Fruit fly (Drosophila melanogaster) whole organism, embryonic: Measurements from ENCODE around the gene Noc2.

Source experiments
- ATbp ChIP-seq: fragments of 200-800 bp; sonication (Bioruptor generic); optimal IDR thresholded peaks from 2 replicates; lab custom pipeline; 2017; ENCODE audit warnings: missing biosample characterization, mild to moderate bottlenecking, missing genetic modification characterization, missing genetic modification reagents
- Antp ChIP-seq: fragments of 200-800 bp; sonication (Bioruptor generic); optimal IDR thresholded peaks from 3 replicates; lab custom pipeline; 2016; ENCODE audit warnings: missing biosample characterization, missing genetic modification characterization
- Asciz ChIP-seq: fragments of 200-800 bp; sonication (Bioruptor generic); optimal IDR thresholded peaks from 2 replicates; lab custom pipeline; 2017; ENCODE audit warnings: missing biosample characterization, mild to moderate bottlenecking, missing genetic modification characterization, missing genetic modification reagents
- Bgb ChIP-seq: fragments of 200-800 bp; sonication (Bioruptor generic); IDR thresholded peaks from 2 replicates; pipeline ENCODE4 v1.3.6; 2022; ENCODE audit warnings: missing biosample characterization, missing genetic modification characterization; ENCODE audit not compliant: partially characterized antibody
- CG1024 ChIP-seq: fragments of 200-800 bp; sonication (Bioruptor generic); IDR thresholded peaks from 2 replicates; pipeline ENCODE4 v1.3.6; 2022; ENCODE audit warnings: missing biosample characterization, missing genetic modification characterization
- CG10274 ChIP-seq: fragments of 200-800 bp; sonication (Bioruptor generic); optimal IDR thresholded peaks from 3 replicates; lab custom pipeline; 2017; ENCODE audit warnings: missing biosample characterization, mild to moderate bottlenecking, missing genetic modification characterization
- CG10431 ChIP-seq: fragments of 200-800 bp; sonication (Bioruptor generic); optimal IDR thresholded peaks from 3 replicates; lab custom pipeline; 2018; ENCODE audit warnings: missing biosample characterization, mild to moderate bottlenecking, missing genetic modification characterization
- CG11085 ChIP-seq: fragments of 200-800 bp; sonication (Bioruptor generic); IDR thresholded peaks from 2 replicates; pipeline ENCODE4 v1.3.6; 2022; ENCODE audit warnings: missing biosample characterization, missing genetic modification characterization
- CG11093 ChIP-seq: fragments of 200-800 bp; sonication (Bioruptor generic); IDR thresholded peaks from 3 replicates; pipeline ENCODE4 v1.3.6; 2022; ENCODE audit warnings: missing biosample characterization, missing genetic modification characterization
- CG11695 ChIP-seq: fragments of 200-800 bp; sonication (Bioruptor generic); IDR thresholded peaks from 3 replicates; pipeline ENCODE4 v1.3.6; 2022; ENCODE audit warnings: missing biosample characterization, missing genetic modification characterization
- CG13424 ChIP-seq: fragments of 200-800 bp; sonication (Bioruptor generic); optimal IDR thresholded peaks from 2 replicates; lab custom pipeline; 2019; ENCODE audit warnings: missing biosample characterization, mild to moderate bottlenecking, missing genetic modification characterization, moderate library complexity
- CG14441 ChIP-seq: fragments of 200-800 bp; sonication (Bioruptor generic); IDR thresholded peaks from 2 replicates; pipeline ENCODE4 v1.3.6; 2022; ENCODE audit warnings: missing biosample characterization, missing genetic modification characterization
- CG15073 ChIP-seq: fragments of 200-800 bp; sonication (Bioruptor generic); optimal IDR thresholded peaks from 2 replicates; lab custom pipeline; 2016; ENCODE audit warnings: missing biosample characterization, missing genetic modification characterization
- CG15479 ChIP-seq: fragments of 200-800 bp; sonication (Bioruptor generic); optimal IDR thresholded peaks from 3 replicates; lab custom pipeline; 2019; ENCODE audit warnings: missing biosample characterization, mild to moderate bottlenecking, missing genetic modification characterization, moderate library complexity
- CG17568 ChIP-seq: fragments of 200-800 bp; sonication (Bioruptor generic); optimal IDR thresholded peaks from 2 replicates; lab custom pipeline; 2018; ENCODE audit warnings: missing biosample characterization, mild to moderate bottlenecking, missing genetic modification characterization, moderate library complexity
- CG18599 ChIP-seq: fragments of 200-800 bp; sonication (Bioruptor generic); optimal IDR thresholded peaks from 3 replicates; lab custom pipeline; 2017; ENCODE audit warnings: missing biosample characterization, missing genetic modification characterization, mild to moderate bottlenecking, moderate library complexity, missing genetic modification reagents
- CG18619 ChIP-seq: fragments of 200-800 bp; sonication (Bioruptor generic); optimal IDR thresholded peaks from 3 replicates; lab custom pipeline; 2017; ENCODE audit warnings: missing biosample characterization, mild to moderate bottlenecking, missing genetic modification characterization
- CG2129 ChIP-seq: fragments of 200-800 bp; sonication (Bioruptor generic); IDR thresholded peaks from 2 replicates; pipeline ENCODE4 v1.3.6; 2022; ENCODE audit warnings: missing biosample characterization, missing genetic modification characterization; ENCODE audit not compliant: partially characterized antibody
- CG31365 ChIP-seq: fragments of 200-800 bp; sonication (Bioruptor generic); optimal IDR thresholded peaks from 2 replicates; lab custom pipeline; 2018; ENCODE audit warnings: missing biosample characterization, mild to moderate bottlenecking, missing genetic modification characterization
- CG4360 ChIP-seq: fragments of 200-800 bp; sonication (Bioruptor generic); IDR thresholded peaks from 2 replicates; pipeline ENCODE4 v1.3.6; 2022; ENCODE audit warnings: missing biosample characterization, missing genetic modification characterization
- CG4707 ChIP-seq: fragments of 200-800 bp; sonication (Bioruptor generic); optimal IDR thresholded peaks from 2 replicates; lab custom pipeline; 2018; ENCODE audit warnings: missing biosample characterization, mild to moderate bottlenecking, missing genetic modification characterization, moderate library complexity
- CG6175 ChIP-seq: fragments of 200-800 bp; sonication (Bioruptor generic); IDR thresholded peaks from 3 replicates; pipeline ENCODE4 v1.3.6; 2022; ENCODE audit warnings: missing biosample characterization, missing genetic modification characterization
- CG6813 ChIP-seq: fragments of 200-800 bp; sonication (Bioruptor generic); optimal IDR thresholded peaks from 2 replicates; lab custom pipeline; 2017; ENCODE audit warnings: missing biosample characterization, missing genetic modification characterization, mild to moderate bottlenecking, moderate library complexity, missing genetic modification reagents
- CG7357 ChIP-seq: fragments of 200-800 bp; sonication (Bioruptor generic); IDR thresholded peaks from 3 replicates; pipeline ENCODE4 v1.3.6; 2022; ENCODE audit warnings: missing biosample characterization, missing genetic modification characterization
- CG8765 ChIP-seq: fragments of 200-800 bp; sonication (Bioruptor generic); IDR thresholded peaks from 2 replicates; pipeline ENCODE4 v1.3.6; 2022; ENCODE audit warnings: missing biosample characterization, missing genetic modification characterization
- CG8944 ChIP-seq: fragments of 200-800 bp; sonication (Bioruptor generic); optimal IDR thresholded peaks from 3 replicates; lab custom pipeline; 2016; ENCODE audit warnings: missing biosample characterization, missing genetic modification characterization
- CG9215 ChIP-seq: fragments of 200-800 bp; sonication (Bioruptor generic); IDR thresholded peaks from 2 replicates; pipeline ENCODE4 v1.3.6; 2022; ENCODE audit warnings: missing biosample characterization, missing genetic modification characterization
- D19B ChIP-seq: fragments of 200-800 bp; sonication (Bioruptor generic); optimal IDR thresholded peaks from 2 replicates; lab custom pipeline; 2017; ENCODE audit warnings: missing biosample characterization, mild to moderate bottlenecking, missing genetic modification characterization
- Dad ChIP-seq: fragments of 200-800 bp; sonication (Bioruptor generic); optimal IDR thresholded peaks from 3 replicates; lab custom pipeline; 2016; ENCODE audit warnings: missing biosample characterization, missing genetic modification characterization
- Dek ChIP-seq: fragments of 200-800 bp; sonication (Bioruptor generic); optimal IDR thresholded peaks from 3 replicates; lab custom pipeline; 2019; ENCODE audit warnings: missing biosample characterization, mild to moderate bottlenecking, missing genetic modification characterization, moderate library complexity
- Hr39 ChIP-seq: fragments of >200 bp; optimal IDR thresholded peaks from 2 replicates; lab custom pipeline; 2017
- Opbp ChIP-seq: fragments of 200-800 bp; sonication (Bioruptor generic); IDR thresholded peaks from 3 replicates; pipeline ENCODE4 v1.3.6; 2022; ENCODE audit warnings: missing biosample characterization, missing genetic modification characterization; ENCODE audit not compliant: partially characterized antibody
- PHDP ChIP-seq: fragments of 200-800 bp; sonication (Bioruptor generic); optimal IDR thresholded peaks from 3 replicates; lab custom pipeline; 2018; ENCODE audit warnings: missing biosample characterization, mild to moderate bottlenecking, missing genetic modification characterization, moderate library complexity
- Sin3A ChIP-seq: fragments of >200 bp; optimal IDR thresholded peaks from 2 replicates; lab custom pipeline; 2018
- ac ChIP-seq: fragments of 200-800 bp; sonication (Bioruptor generic); optimal IDR thresholded peaks from 3 replicates; lab custom pipeline; 2017; ENCODE audit warnings: missing biosample characterization, mild to moderate bottlenecking, missing genetic modification characterization
- ap ChIP-seq: fragments of 200-800 bp; sonication (Bioruptor generic); IDR thresholded peaks from 2 replicates; pipeline ENCODE4 v1.3.6; 2022; ENCODE audit warnings: missing biosample characterization, missing genetic modification characterization
- bcd ChIP-seq: fragments of 200-800 bp; sonication (Bioruptor generic); optimal IDR thresholded peaks from 2 replicates; lab custom pipeline; 2017; ENCODE audit warnings: missing biosample characterization, mild to moderate bottlenecking, missing genetic modification characterization
- crc ChIP-seq: fragments of 200-800 bp; sonication (Bioruptor generic); optimal IDR thresholded peaks from 2 replicates; lab custom pipeline; 2016; ENCODE audit warnings: missing biosample characterization, missing genetic modification characterization
- dmrt11E ChIP-seq: fragments of 200-800 bp; sonication (Bioruptor generic); optimal IDR thresholded peaks from 3 replicates; lab custom pipeline; 2018; ENCODE audit warnings: missing biosample characterization, mild to moderate bottlenecking, missing genetic modification characterization, moderate library complexity
- insv ChIP-seq, 2 experiments: fragments of 200-800 bp; sonication (Bioruptor generic); optimal IDR thresholded peaks; 3 replicates each; lab custom pipeline; 2016 to 2018; ENCODE audit warnings: missing biosample characterization in 2 of 2, missing genetic modification characterization in 2 of 2
- nerfin-1 ChIP-seq: fragments of 200-800 bp; sonication (Bioruptor generic); optimal IDR thresholded peaks from 3 replicates; lab custom pipeline; 2019; ENCODE audit warnings: missing biosample characterization, mild to moderate bottlenecking, missing genetic modification characterization, moderate library complexity
- phol ChIP-seq: fragments of 200-800 bp; sonication (Bioruptor generic); optimal IDR thresholded peaks from 3 replicates; lab custom pipeline; 2018; ENCODE audit warnings: missing biosample characterization, mild to moderate bottlenecking, missing genetic modification characterization, moderate library complexity
- run ChIP-seq: fragments of 200-800 bp; sonication (Bioruptor generic); optimal IDR thresholded peaks from 3 replicates; lab custom pipeline; 2018; ENCODE audit warnings: missing biosample characterization, mild to moderate bottlenecking, missing genetic modification characterization
- tin ChIP-seq: fragments of 200-800 bp; sonication (Bioruptor generic); optimal IDR thresholded peaks from 3 replicates; lab custom pipeline; 2016; ENCODE audit warnings: missing biosample characterization, missing genetic modification characterization
- toy ChIP-seq: fragments of 200-800 bp; sonication (Bioruptor generic); IDR thresholded peaks from 2 replicates; pipeline ENCODE4 v1.3.6; 2022; ENCODE audit warnings: missing biosample characterization, missing genetic modification characterization
- trem ChIP-seq: fragments of 200-800 bp; optimal IDR thresholded peaks from 3 replicates; lab custom pipeline; 2019; ENCODE audit warnings: missing biosample characterization, mild to moderate bottlenecking, missing genetic modification characterization, moderate library complexity
- tx ChIP-seq: fragments of 200-800 bp; sonication (Bioruptor generic); optimal IDR thresholded peaks from 2 replicates; lab custom pipeline; 2016; ENCODE audit warnings: missing biosample characterization, missing genetic modification characterization
- z ChIP-seq: fragments of 200-800 bp; sonication (Bioruptor generic); IDR thresholded peaks from 3 replicates; pipeline ENCODE4 v1.3.6; 2022; ENCODE audit warnings: missing biosample characterization, missing genetic modification characterization
- zfh2 ChIP-seq: fragments of 200-800 bp; sonication (Bioruptor generic); optimal IDR thresholded peaks from 2 replicates; lab custom pipeline; 2016; ENCODE audit warnings: missing biosample characterization, missing genetic modification characterization

The Noc2 gene

dm6 chr2L:21198633-21199264 is 35.3 kb downstream of the Noc2 start, which contains the start of gene Ret (continued):
- TF ChIP-seq CG7357 (GFP tag; lab: Robert Waterston, UW) (no peak), CG1024 (no peak), CG14441 (GFP tag; lab: Robert Waterston, UW) (no peak), ATbp (GFP tag; lab: Kevin White, UChicago) (peak; percentile 50), Dek (tag; lab: Kevin White, UChicago) (no peak), CG2129 (no peak), CG4707 (GFP tag; lab: Kevin White, UChicago) (no peak), CG15479 (peak; percentile 9), phol (tag; lab: Kevin White, UChicago) (no peak), Bgb (no peak), D19B (GFP tag; lab: Kevin White, UChicago) (no peak), tin (GFP tag; lab: Kevin White, UChicago) (no peak), z (GFP tag; lab: Robert Waterston, UW) (no peak), Dad (GFP tag; lab: Kevin White, UChicago) (no peak), CG18619 (no peak), PHDP (tag; lab: Kevin White, UChicago) (no peak), nerfin-1 (tag; lab: Kevin White, UChicago) (peak; percentile 9), CG8765 (GFP tag; lab: Robert Waterston, UW) (no peak), ap (GFP tag; lab: Robert Waterston, UW) (no peak), CG15073 (GFP tag; lab: Kevin White, UChicago) (no peak), CG13424 (tag; lab: Kevin White, UChicago) (no peak), ac (GFP tag; lab: Kevin White, UChicago) (no peak), CG11085 (GFP tag; lab: Robert Waterston, UW) (no peak), crc (GFP tag; lab: Kevin White, UChicago) (no peak), CG10431 (no peak), Antp (GFP tag; lab: Kevin White, UChicago) (no peak), CG9215 (GFP tag; lab: Robert Waterston, UW) (no peak), CG10274 (GFP tag; lab: Kevin White, UChicago) (no peak), run (no peak), bcd (GFP tag; lab: Kevin White, UChicago) (no peak), CG8944 (GFP tag; lab: Kevin White, UChicago) (no peak), tx (no peak), Hr39 (no peak), CG17568 (GFP tag; lab: Kevin White, UChicago) (no peak), insv (GFP tag; optimal IDR thresholded peaks at IDR 0.05; lab: Kevin White, UChicago) (no peak), CG31365 (no peak), CG11695 (GFP tag; lab: Robert Waterston, UW) (no peak), CG18599 (peak; percentile 16), Opbp (GFP tag; lab: Robert Waterston, UW) (no peak), CG4360 (GFP tag; lab: Robert Waterston, UW) (no peak), trem (tag; lab: Kevin White, UChicago) (no peak), CG6175 (no peak), Asciz (GFP tag; lab: Kevin White, UChicago) (peak; percentile 6), zfh2 (GFP tag; lab: Kevin White, UChicago) (no peak), CG11093 (GFP tag; lab: Robert Waterston, UW) (no peak), toy (GFP tag; lab: Robert Waterston, UW) (no peak), dmrt11E (tag; lab: Kevin White, UChicago) (peak; percentile 1), Sin3A (lab: Kevin White, UChicago) (no peak), CG6813 (peak; percentile 14)
